Worm (Caenorhabditis elegans): ENCODE results near the gene F58B4.7.
A peak's percentile ranks its signal among the peaks of the same experiment; 100 is the strongest.

DNA sequence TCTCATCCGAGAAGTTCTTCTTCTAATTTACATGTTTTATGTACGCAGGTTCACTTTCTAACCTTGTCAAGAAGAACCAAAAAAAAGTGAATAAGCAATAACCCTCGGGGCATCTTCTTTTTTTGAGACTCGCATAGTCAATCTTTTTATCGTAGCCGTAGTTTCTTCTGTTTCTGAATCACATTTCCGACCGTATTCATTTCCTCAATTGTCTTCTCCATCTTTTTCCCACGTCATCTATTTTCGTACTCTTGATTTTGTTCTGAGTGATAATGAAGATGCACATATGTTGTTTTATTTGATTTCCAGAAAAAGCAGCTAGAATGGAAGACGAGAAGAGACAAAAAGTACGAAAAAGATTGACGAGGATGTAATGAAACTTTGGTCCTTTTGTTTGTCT lies 21.8 kb upstream of the F58B4.7 start:
- TF ChIP-seq attf-4 (tag; optimal IDR thresholded peaks at IDR 0.05): no peak
- no peak for TF ChIP-seq nhr-6 (tag; optimal IDR thresholded peaks at IDR 0.05)
- no peak for TF ChIP-seq nhr-11 (tag; optimal IDR thresholded peaks at IDR 0.05)
- no peak for TF ChIP-seq nhr-48 (tag; optimal IDR thresholded peaks at IDR 0.05)
- no peak for TF ChIP-seq dmd-9 (GFP tag; IDR thresholded peaks at IDR 0.05)
- no peak for TF ChIP-seq pqm-1 (tag; optimal IDR thresholded peaks at IDR 0.05)
- TF ChIP-seq mep-1 (tag; optimal IDR thresholded peaks at IDR 0.05): no peak
- TF ChIP-seq mxl-2 (GFP tag; conservative IDR thresholded peaks at IDR 0.05): no peak
- TF ChIP-seq ces-1 (GFP tag; optimal IDR thresholded peaks at IDR 0.05): peak; percentile 32
- TF ChIP-seq daf-8 (GFP tag; IDR thresholded peaks at IDR 0.05): no peak
- no peak for TF ChIP-seq pha-4 (GFP tag; IDR thresholded peaks at IDR 0.05)
- TF ChIP-seq pha-4 (tag; optimal IDR thresholded peaks at IDR 0.05): no peak
